Worm (Caenorhabditis elegans): ENCODE results near the gene W01D2.6.
A peak's percentile ranks its signal among the peaks of the same experiment; 100 is the strongest.

W01D2.6 gene

DNA sequence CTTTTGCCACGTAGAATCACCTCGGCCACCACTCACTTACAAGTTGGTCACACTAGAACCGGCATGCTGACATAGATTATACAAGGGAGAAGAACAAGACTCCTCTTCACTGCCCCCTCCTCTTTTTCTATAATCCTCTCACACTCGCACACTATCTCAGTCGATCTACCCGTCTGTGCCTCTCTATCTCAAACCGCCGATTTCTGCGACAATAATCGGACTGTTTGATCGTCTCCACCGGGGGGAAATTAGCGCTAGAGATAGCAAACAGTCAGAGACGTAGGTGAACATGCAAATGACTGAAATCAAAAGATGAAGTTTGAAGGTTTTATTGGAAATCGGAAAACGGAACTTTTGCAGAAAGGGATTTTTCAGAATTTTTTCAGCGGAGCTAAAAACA, 13.6 kb downstream of the W01D2.6 start:
- TF ChIP-seq hlh-1 (tag; optimal IDR thresholded peaks at IDR 0.05) (no peak), lin-13 (tag; optimal IDR thresholded peaks at IDR 0.05) (no peak), lin-32 (GFP tag; optimal IDR thresholded peaks at IDR 0.05) (no peak), flh-1 (GFP tag; optimal IDR thresholded peaks at IDR 0.05) (no peak), M03D4.4 (tag; optimal IDR thresholded peaks at IDR 0.05) (no peak), cnd-1 (tag; optimal IDR thresholded peaks at IDR 0.05) (no peak), elt-3 (tag; optimal IDR thresholded peaks at IDR 0.05) (peak; percentile 62), nhr-28 (tag; optimal IDR thresholded peaks at IDR 0.05) (no peak), nhr-12 (tag; optimal IDR thresholded peaks at IDR 0.05) (no peak), snpc-4 (tag; optimal IDR thresholded peaks at IDR 0.05) (no peak), tbx-8 (GFP tag; optimal IDR thresholded peaks at IDR 0.05) (no peak), blmp-1 (tag; optimal IDR thresholded peaks at IDR 0.05) (no peak), ceh-43 (GFP tag; optimal IDR thresholded peaks at IDR 0.05) (no peak), unc-62 (GFP tag; optimal IDR thresholded peaks at IDR 0.05) (peak; percentile 9), drap-1 (GFP tag; optimal IDR thresholded peaks at IDR 0.05) (no peak), ztf-11 (tag; optimal IDR thresholded peaks at IDR 0.05) (no peak), bed-3 (GFP tag; optimal IDR thresholded peaks at IDR 0.05) (no peak), ham-2 (GFP tag; optimal IDR thresholded peaks at IDR 0.05) (peak; percentile 89), elt-1 (tag; optimal IDR thresholded peaks at IDR 0.05; ENCODE audit: borderline replicate concordance, insufficient read depth) (peak; percentile 67), mep-1 (tag; optimal IDR thresholded peaks at IDR 0.05) (peak; percentile 20), mls-2 (tag; optimal IDR thresholded peaks at IDR 0.05) (no peak), ceh-83 (GFP tag; optimal IDR thresholded peaks at IDR 0.05) (no peak), sem-2 (GFP tag; optimal IDR thresholded peaks at IDR 0.05) (no peak), nhr-237 (tag; optimal IDR thresholded peaks at IDR 0.05) (peak; percentile 70), pha-4 (tag; optimal IDR thresholded peaks at IDR 0.05) (peak; percentile 73), unc-120 (tag; optimal IDR thresholded peaks at IDR 0.05; ENCODE audit: poor library complexity, severe bottlenecking) (no peak), lsy-2 (tag; optimal IDR thresholded peaks at IDR 0.05) (no peak), unc-39 (tag; optimal IDR thresholded peaks at IDR 0.05) (no peak), sptf-1 (tag; optimal IDR thresholded peaks at IDR 0.05) (no peak), mab-5 (tag; optimal IDR thresholded peaks at IDR 0.05) (no peak)

DNA sequence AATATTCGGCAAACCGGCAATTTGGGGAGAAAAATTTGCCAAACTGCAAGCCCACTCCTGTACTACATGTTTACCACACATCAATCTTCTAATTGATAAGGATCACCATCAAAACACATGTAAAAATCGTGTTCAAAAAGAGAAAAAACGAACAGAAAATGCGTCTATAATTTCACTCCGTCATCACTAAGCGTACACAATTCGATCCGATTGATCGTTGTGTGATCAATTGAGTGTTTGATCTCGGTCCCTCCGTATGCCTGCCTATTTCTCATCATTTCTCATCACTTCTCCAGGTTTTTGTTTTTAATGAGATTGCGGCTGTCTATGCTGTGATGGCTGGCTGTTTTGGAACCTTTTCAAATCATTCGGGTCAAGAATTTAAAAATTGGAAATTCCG, 16.6 kb downstream of the W01D2.6 start:
- TF ChIP-seq sptf-1 (tag; optimal IDR thresholded peaks at IDR 0.05): no peak
- TF ChIP-seq ceh-43 (GFP tag; optimal IDR thresholded peaks at IDR 0.05): no peak
- TF ChIP-seq ham-2 (GFP tag; optimal IDR thresholded peaks at IDR 0.05): no peak

DNA sequence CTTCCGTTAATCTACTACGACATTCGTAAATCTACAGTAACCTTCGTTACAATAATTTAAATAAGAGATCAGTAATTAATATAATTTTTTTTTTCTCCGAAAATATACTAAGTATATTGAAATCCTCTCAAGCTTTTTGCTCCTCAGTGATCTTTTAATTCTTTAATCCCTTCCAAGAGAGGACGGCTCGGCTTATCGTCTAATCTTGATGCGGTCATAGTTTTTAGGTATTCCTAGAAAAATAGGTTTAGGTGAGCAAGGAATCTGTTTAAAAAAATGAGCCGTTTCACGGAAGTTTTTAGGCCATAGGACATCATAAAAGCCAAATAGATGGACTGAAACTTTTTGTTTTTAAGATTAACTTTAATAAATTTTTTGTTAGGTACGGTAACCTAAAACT, 23.3 kb downstream of the W01D2.6 start:
- TF ChIP-seq mab-5 (tag; optimal IDR thresholded peaks at IDR 0.05) (no peak), elt-3 (tag; optimal IDR thresholded peaks at IDR 0.05) (no peak), ceh-39 (tag; optimal IDR thresholded peaks at IDR 0.05) (no peak), pha-4 (tag; optimal IDR thresholded peaks at IDR 0.05) (no peak), lsy-2 (tag; optimal IDR thresholded peaks at IDR 0.05) (no peak), hlh-1 (tag; optimal IDR thresholded peaks at IDR 0.05) (no peak), nhr-28 (tag; optimal IDR thresholded peaks at IDR 0.05) (no peak), unc-62 (GFP tag; optimal IDR thresholded peaks at IDR 0.05) (no peak), unc-39 (tag; optimal IDR thresholded peaks at IDR 0.05) (no peak), nhr-12 (tag; optimal IDR thresholded peaks at IDR 0.05) (no peak), lin-13 (tag; optimal IDR thresholded peaks at IDR 0.05) (no peak), cnd-1 (tag; optimal IDR thresholded peaks at IDR 0.05) (no peak), snpc-4 (tag; optimal IDR thresholded peaks at IDR 0.05) (no peak), blmp-1 (tag; optimal IDR thresholded peaks at IDR 0.05) (no peak), flh-1 (GFP tag; optimal IDR thresholded peaks at IDR 0.05) (no peak), bed-3 (GFP tag; optimal IDR thresholded peaks at IDR 0.05) (no peak)

ce11 chrII:14838596-14839215, 29.9 kb downstream of the W01D2.6 start:
- TF ChIP-seq tbx-8 (GFP tag; optimal IDR thresholded peaks at IDR 0.05) (no peak), blmp-1 (tag; optimal IDR thresholded peaks at IDR 0.05) (no peak)

ce11 chrII:14841253-14841652, 32.5 kb downstream of the W01D2.6 start:
- no peak for TF ChIP-seq unc-120 (tag; optimal IDR thresholded peaks at IDR 0.05; ENCODE audit: poor library complexity, severe bottlenecking)
- no peak for TF ChIP-seq elt-3 (tag; optimal IDR thresholded peaks at IDR 0.05)
- TF ChIP-seq blmp-1 (tag; optimal IDR thresholded peaks at IDR 0.05): no peak
- TF ChIP-seq ceh-39 (tag; optimal IDR thresholded peaks at IDR 0.05): no peak
- no peak for TF ChIP-seq ces-1 (GFP tag; optimal IDR thresholded peaks at IDR 0.05)
- no peak for TF ChIP-seq unc-39 (tag; optimal IDR thresholded peaks at IDR 0.05)
- TF ChIP-seq sem-2 (GFP tag; optimal IDR thresholded peaks at IDR 0.05): no peak
- TF ChIP-seq nhr-76 (tag; optimal IDR thresholded peaks at IDR 0.05): no peak
